Fruit fly (Drosophila melanogaster) whole organism, adult: ENCODE data around the gene CG13659.

Experiments used
- CG11617 ChIP-seq: fragments of 200-800 bp; sonication (Bioruptor generic); optimal IDR thresholded peaks from 2 replicates; lab custom pipeline; 2017; ENCODE audit warnings: mild to moderate bottlenecking, missing biosample characterization, missing genetic modification reagents, missing genetic modification characterization
- CG12768 ChIP-seq: fragments of 200-800 bp; sonication (Bioruptor generic); optimal IDR thresholded peaks from 2 replicates; lab custom pipeline; 2017; ENCODE audit warnings: missing biosample characterization, missing genetic modification characterization, mild to moderate bottlenecking, moderate library complexity, missing genetic modification reagents
- CG14711 ChIP-seq: fragments of 200-800 bp; sonication (Bioruptor generic); optimal IDR thresholded peaks from 2 replicates; lab custom pipeline; 2018; ENCODE audit warnings: missing biosample characterization, mild to moderate bottlenecking, missing genetic modification characterization, moderate library complexity
- CG1620 ChIP-seq: fragments of 200-800 bp; sonication (Bioruptor generic); optimal IDR thresholded peaks from 2 replicates; lab custom pipeline; 2016; ENCODE audit warnings: missing biosample characterization, missing genetic modification characterization
- CG33017 ChIP-seq: fragments of 200-800 bp; sonication (Bioruptor generic); optimal IDR thresholded peaks from 2 replicates; lab custom pipeline; 2018; ENCODE audit warnings: missing biosample characterization, mild to moderate bottlenecking, missing genetic modification characterization, moderate library complexity
- CG5204 ChIP-seq: fragments of 200-800 bp; sonication (Bioruptor generic); optimal IDR thresholded peaks from 2 replicates; lab custom pipeline; 2016; ENCODE audit warnings: missing biosample characterization, missing genetic modification characterization
- CG7045 ChIP-seq: fragments of 200-800 bp; sonication (Bioruptor generic); optimal IDR thresholded peaks from 2 replicates; lab custom pipeline; 2017; ENCODE audit warnings: missing biosample characterization, mild to moderate bottlenecking, missing genetic modification characterization
- CG7101 ChIP-seq: fragments of 200-800 bp; sonication (Bioruptor generic); optimal IDR thresholded peaks from 2 replicates; lab custom pipeline; 2018; ENCODE audit warnings: missing biosample characterization, mild to moderate bottlenecking, missing genetic modification characterization, moderate library complexity
- Clk ChIP-seq: fragments of 200-800 bp; sonication (Bioruptor generic); optimal IDR thresholded peaks from 2 replicates; lab custom pipeline; 2017; ENCODE audit warnings: missing biosample characterization, missing genetic modification characterization
- Crg-1 ChIP-seq: fragments of 200-800 bp; sonication (Bioruptor generic); optimal IDR thresholded peaks from 2 replicates; lab custom pipeline; 2016; ENCODE audit warnings: missing biosample characterization, missing genetic modification characterization
- Hr96 ChIP-seq: fragments of 200-800 bp; sonication (Bioruptor generic); optimal IDR thresholded peaks from 2 replicates; lab custom pipeline; 2016; ENCODE audit warnings: missing biosample characterization, missing genetic modification characterization
- Mnt ChIP-seq: fragments of 200-800 bp; sonication (Bioruptor generic); optimal IDR thresholded peaks from 2 replicates; lab custom pipeline; 2016; ENCODE audit warnings: missing biosample characterization, mild to moderate bottlenecking, missing genetic modification characterization
- bab1 ChIP-seq: fragments of 200-800 bp; sonication (Bioruptor generic); optimal IDR thresholded peaks from 3 replicates; lab custom pipeline; 2019; ENCODE audit warnings: missing biosample characterization, mild to moderate bottlenecking, missing genetic modification characterization, moderate library complexity
- cic ChIP-seq: fragments of 200-800 bp; sonication (Bioruptor generic); optimal IDR thresholded peaks from 2 replicates; lab custom pipeline; 2017; ENCODE audit warnings: missing biosample characterization, mild to moderate bottlenecking, missing genetic modification characterization, moderate library complexity
- cnc ChIP-seq, 2 experiments: fragments of >200 bp; optimal IDR thresholded peaks; 2 replicates each; lab custom pipeline; 2017
- kay ChIP-seq: fragments of 200-800 bp; sonication (Bioruptor generic); peaks from one replicate; lab custom pipeline; 2016; ENCODE audit warnings: missing biosample characterization, missing genetic modification characterization, borderline replicate concordance
- ovo ChIP-seq: fragments of 200-800 bp; sonication (Bioruptor generic); optimal IDR thresholded peaks from 2 replicates; lab custom pipeline; 2016; ENCODE audit warnings: missing biosample characterization, missing genetic modification characterization
- pad ChIP-seq: fragments of 200-800 bp; sonication (Bioruptor generic); optimal IDR thresholded peaks from 3 replicates; lab custom pipeline; 2017; ENCODE audit warnings: missing biosample characterization, missing genetic modification characterization, mild to moderate bottlenecking, moderate library complexity, missing genetic modification reagents
- tj ChIP-seq: fragments of 200-800 bp; sonication (Bioruptor generic); optimal IDR thresholded peaks from 3 replicates; lab custom pipeline; 2017; ENCODE audit warnings: missing biosample characterization, mild to moderate bottlenecking, missing genetic modification characterization, moderate library complexity
- toe ChIP-seq: fragments of 200-800 bp; sonication (Bioruptor generic); optimal IDR thresholded peaks from 2 replicates; lab custom pipeline; 2016; ENCODE audit warnings: missing biosample characterization, missing genetic modification characterization

Gene CG13659

dm6 chr3R:25292864-25293284, 7.8 kb upstream of the CG13659 start, which contains the start of gene CG31098:
TSS of gene CG31098 (minus strand) at chr3R:25292977.
- peak; percentile 18 for TF ChIP-seq tj (GFP tag; lab: Kevin White, UChicago)
- TF ChIP-seq cnc (optimal IDR thresholded peaks at IDR 0.05; lab: Kevin White, UChicago): peak in 1 of 2 experiments; percentile 57
- TF ChIP-seq cic (GFP tag; lab: Kevin White, UChicago): peak; percentile 92
- peak; percentile 84 for TF ChIP-seq bab1 (GFP tag; lab: Kevin White, UChicago)
- no peak for TF ChIP-seq Crg-1 (GFP tag; lab: Kevin White, UChicago)
- peak; percentile 35 for TF ChIP-seq pad
- TF ChIP-seq CG12768 (GFP tag; lab: Kevin White, UChicago): peak; percentile 80
- TF ChIP-seq CG11617: peak; percentile 53
- TF ChIP-seq CG7101 (tag; lab: Kevin White, UChicago): peak; percentile 60
- TF ChIP-seq Clk (GFP tag; lab: Kevin White, UChicago): no peak
- peak; percentile 89 for TF ChIP-seq kay
- TF ChIP-seq CG33017 (tag; lab: Kevin White, UChicago): peak; percentile 83
- peak; percentile 41 for TF ChIP-seq ovo (GFP tag; lab: Kevin White, UChicago)
- no peak for TF ChIP-seq CG1620 (GFP tag; lab: Kevin White, UChicago)
- TF ChIP-seq CG14711: peak; percentile 29
- TF ChIP-seq toe (GFP tag; lab: Kevin White, UChicago): peak; percentile 41
- peak; percentile 62 for TF ChIP-seq CG7045 (GFP tag; lab: Kevin White, UChicago)
- TF ChIP-seq CG5204 (GFP tag; lab: Kevin White, UChicago): no peak
- TF ChIP-seq Hr96 (GFP tag; lab: Kevin White, UChicago): no peak
- TF ChIP-seq Mnt (GFP tag; lab: Kevin White, UChicago): peak; percentile 90

dm6 chr3R:25295320-25296020, 5.2 kb upstream of the CG13659 start, which contains the start of gene CG31102:
TSS of gene CG31102 (minus strand) at chr3R:25295594.
- TF ChIP-seq ovo (GFP tag; lab: Kevin White, UChicago) (no peak), Clk (GFP tag; lab: Kevin White, UChicago) (no peak), Mnt (GFP tag; lab: Kevin White, UChicago) (peak; percentile 85), kay (peak; percentile 75), CG1620 (GFP tag; lab: Kevin White, UChicago) (no peak), toe (GFP tag; lab: Kevin White, UChicago) (peak; percentile 31), CG33017 (tag; lab: Kevin White, UChicago) (peak; percentile 53), cic (GFP tag; lab: Kevin White, UChicago) (peak; percentile 91), Hr96 (GFP tag; lab: Kevin White, UChicago) (peak; percentile 73), CG12768 (GFP tag; lab: Kevin White, UChicago) (peak; percentile 52)

DNA sequence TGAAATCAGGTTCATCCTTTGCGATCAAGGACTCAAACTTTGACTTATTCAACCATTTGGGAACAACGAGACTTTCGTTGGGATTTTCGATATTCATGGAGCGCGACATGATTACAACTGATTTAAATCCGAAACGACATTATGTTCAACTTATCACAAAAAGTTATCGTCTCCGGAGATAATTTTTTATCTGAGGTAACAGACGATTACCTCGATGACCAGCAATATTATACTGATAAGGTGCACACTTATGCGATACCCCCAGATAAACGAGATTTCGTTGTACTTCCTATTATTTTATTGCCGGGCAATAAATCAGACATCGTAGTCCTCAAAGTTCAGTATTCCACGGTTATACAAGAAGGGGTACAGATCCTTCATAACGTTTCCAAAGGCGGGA, 3.0 kb upstream of the CG13659 start, which contains the start of gene CG31097:
CG31097 (minus strand) TSS at position 101 of the 400 bp plus-strand sequence.
- no peak for TF ChIP-seq Clk (GFP tag; lab: Kevin White, UChicago)
- TF ChIP-seq CG12768 (GFP tag; lab: Kevin White, UChicago): no peak
- TF ChIP-seq toe (GFP tag; lab: Kevin White, UChicago): no peak
- TF ChIP-seq Hr96 (GFP tag; lab: Kevin White, UChicago): no peak
- TF ChIP-seq bab1 (GFP tag; lab: Kevin White, UChicago): no peak
- TF ChIP-seq CG14711: no peak
- TF ChIP-seq ovo (GFP tag; lab: Kevin White, UChicago): no peak
- no peak for TF ChIP-seq CG7045 (GFP tag; lab: Kevin White, UChicago)
- no peak for TF ChIP-seq tj (GFP tag; lab: Kevin White, UChicago)
- TF ChIP-seq CG1620 (GFP tag; lab: Kevin White, UChicago): no peak
- TF ChIP-seq Crg-1 (GFP tag; lab: Kevin White, UChicago): no peak
- no peak for TF ChIP-seq cnc (optimal IDR thresholded peaks at IDR 0.05; lab: Kevin White, UChicago)
- TF ChIP-seq CG5204 (GFP tag; lab: Kevin White, UChicago): no peak

DNA sequence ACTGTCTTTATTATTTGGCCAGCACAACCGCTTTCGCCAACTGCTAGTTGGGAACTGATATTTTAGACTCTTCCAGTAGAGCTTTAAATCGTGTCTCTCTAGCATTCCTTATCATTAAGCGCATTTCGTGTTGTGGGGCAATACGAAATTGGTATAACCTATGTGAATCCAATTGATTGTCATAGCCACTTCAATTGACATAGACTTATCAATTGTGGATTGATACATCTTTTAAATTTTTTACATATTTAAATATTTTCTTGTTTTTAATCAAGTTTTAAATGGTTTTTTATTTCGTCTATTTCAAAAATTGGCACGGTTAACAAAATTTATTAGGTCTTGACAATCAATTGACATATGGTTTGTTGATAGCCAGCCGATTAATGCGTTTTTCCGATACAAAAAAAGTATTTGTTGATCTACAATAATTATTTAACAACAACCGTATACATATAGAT, 1.2 kb upstream of the CG13659 start, which contains the start of gene CG31288:
CG31288 (minus strand) TSS at position 51 of the 458 bp plus-strand sequence.
- TF ChIP-seq CG33017 (tag; lab: Kevin White, UChicago): no peak
- TF ChIP-seq toe (GFP tag; lab: Kevin White, UChicago): no peak
- peak; percentile 90 for TF ChIP-seq kay
- no peak for TF ChIP-seq ovo (GFP tag; lab: Kevin White, UChicago)
- no peak for TF ChIP-seq CG11617

DNA sequence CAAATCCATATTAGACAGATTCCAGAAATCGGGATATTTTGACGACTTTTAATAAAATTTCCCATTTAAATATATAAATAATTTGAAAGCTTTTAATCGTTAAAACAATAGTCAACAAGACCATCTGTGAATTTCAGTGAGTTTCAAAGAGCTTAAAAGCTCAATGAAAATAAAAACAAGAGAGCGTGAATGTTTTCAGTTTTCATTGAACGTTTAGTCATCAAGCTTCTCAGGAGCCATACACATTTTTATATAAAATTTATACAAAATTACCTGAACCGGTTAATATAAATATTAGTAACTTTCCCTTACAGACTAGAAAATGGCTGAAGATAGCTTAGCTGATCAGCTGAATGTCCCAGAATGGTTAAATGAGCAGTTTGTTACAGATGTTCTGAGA, 1.5 kb downstream of the CG13659 start, which contains the start of gene CG31370:
CG31370 (plus strand) TSS at position 226 of the 400 bp plus-strand sequence.
- TF ChIP-seq cic (GFP tag; lab: Kevin White, UChicago) (peak; percentile 26), kay (peak; percentile 93), CG1620 (GFP tag; lab: Kevin White, UChicago) (no peak)

- TF ChIP-seq kay (peak; percentile 84), Mnt (GFP tag; lab: Kevin White, UChicago) (no peak), cic (GFP tag; lab: Kevin White, UChicago) (peak; percentile 62), CG1620 (GFP tag; lab: Kevin White, UChicago) (no peak)
Observed at dm6 chr3R:25303857-25304440, 3.3 kb downstream of the CG13659 start, which contains the start of gene CG31436. TSS of gene CG31436 (plus strand) at chr3R:25304137.
